Fruit fly (Drosophila melanogaster) Kc167 (cell line): ENCODE results near the gene Ythdf.

ENCODE experiments used
- Myc ChIP-seq: fragments of >200 bp; optimal IDR thresholded peaks from 2 replicates; lab custom pipeline; 2017; ENCODE audit warnings: missing external identifiers
- h ChIP-seq: fragments of >200 bp; optimal IDR thresholded peaks from 3 replicates; lab custom pipeline; 2018; ENCODE audit warnings: missing external identifiers

dm6 chr3R:25078665-25079064, 39.6 kb upstream of the Ythdf start:
- TF ChIP-seq h (lab: Kevin White, UChicago): no peak
- TF ChIP-seq Myc: no peak
